Worm (Caenorhabditis elegans) whole organism, L2 larva: ENCODE measurements around the gene pqn-83.
A peak's percentile ranks its signal among the peaks of the same experiment; 100 is the strongest.

Experiments used
- C34F6.9 ChIP-seq: fragments of 150-350 bp; optimal IDR thresholded peaks from 2 replicates; lab custom pipeline; 2014; ENCODE audit warnings: missing biosample characterization, missing genetic modification characterization
- F13H6.1 ChIP-seq: sonication (generic microtip); optimal IDR thresholded peaks from 2 replicates; lab custom pipeline; 2016; ENCODE audit warnings: missing genetic modification characterization, missing compliant biosample characterization
- R02D3.7 ChIP-seq: fragments of 150-350 bp; optimal IDR thresholded peaks from 2 replicates; lab custom pipeline; 2014; ENCODE audit warnings: missing biosample characterization, missing genetic modification characterization
- Y55F3AM.14 ChIP-seq: fragments of 200-800 bp; sonication (Bioruptor generic); optimal IDR thresholded peaks from 2 replicates; lab custom pipeline; 2018; ENCODE audit warnings: mild to moderate bottlenecking, missing genetic modification characterization, missing compliant biosample characterization
- ZK546.5 ChIP-seq: sonication (generic microtip); optimal IDR thresholded peaks from 2 replicates; lab custom pipeline; 2017; ENCODE audit warnings: missing biosample characterization, missing genetic modification characterization
- alr-1 ChIP-seq: fragments of 150-350 bp; optimal IDR thresholded peaks from 2 replicates; lab custom pipeline; 2014; ENCODE audit warnings: missing biosample characterization, missing genetic modification characterization
- aly-2 ChIP-seq: fragments of 150-350 bp; optimal IDR thresholded peaks from 2 replicates; lab custom pipeline; 2014; ENCODE audit warnings: missing biosample characterization, missing genetic modification characterization
- ama-1 ChIP-seq: fragments of 150-350 bp; optimal IDR thresholded peaks from 2 replicates; lab custom pipeline; 2018; ENCODE audit warnings: inconsistent platforms
- blmp-1 ChIP-seq: sonication (generic microtip); optimal IDR thresholded peaks from 2 replicates; lab custom pipeline; 2017; ENCODE audit warnings: missing genetic modification characterization, mild to moderate bottlenecking, missing compliant biosample characterization, antibody characterized with exemption, moderate library complexity; ENCODE audit not compliant: insufficient read depth
- ceh-16 ChIP-seq: fragments of 150-350 bp; optimal IDR thresholded peaks from 2 replicates; lab custom pipeline; 2014; ENCODE audit warnings: missing biosample characterization, missing genetic modification characterization
- ceh-82 ChIP-seq: fragments of 150-350 bp; optimal IDR thresholded peaks from 2 replicates; lab custom pipeline; 2014; ENCODE audit warnings: missing biosample characterization, missing genetic modification characterization
- crh-2 ChIP-seq: sonication (generic microtip); optimal IDR thresholded peaks from 2 replicates; lab custom pipeline; 2017; ENCODE audit warnings: missing biosample characterization, missing genetic modification characterization
- dmd-4 ChIP-seq: sonication (generic microtip); optimal IDR thresholded peaks from 2 replicates; lab custom pipeline; 2017; ENCODE audit warnings: missing biosample characterization, missing genetic modification characterization
- egl-27 ChIP-seq: sonication (generic microtip); optimal IDR thresholded peaks from 3 replicates; lab custom pipeline; 2017; ENCODE audit warnings: missing biosample characterization, missing genetic modification reagents, missing genetic modification characterization
- elt-1 ChIP-seq: fragments of 150-350 bp; optimal IDR thresholded peaks from 2 replicates; lab custom pipeline; 2014; ENCODE audit warnings: missing biosample characterization, missing genetic modification characterization
- elt-3 ChIP-seq: sonication (generic microtip); optimal IDR thresholded peaks from 2 replicates; lab custom pipeline; 2017; ENCODE audit warnings: missing biosample characterization, missing genetic modification characterization
- fos-1 ChIP-seq: fragments of 150-350 bp; optimal IDR thresholded peaks from 2 replicates; lab custom pipeline; 2014; ENCODE audit warnings: missing biosample characterization, missing genetic modification characterization
- gmeb-1 ChIP-seq: fragments of 150-350 bp; optimal IDR thresholded peaks from 2 replicates; lab custom pipeline; 2014; ENCODE audit warnings: missing biosample characterization, missing genetic modification characterization
- lin-11 ChIP-seq: fragments of 150-350 bp; sonication (generic microtip); optimal IDR thresholded peaks from 2 replicates; lab custom pipeline; 2014; ENCODE audit warnings: missing biosample characterization, missing genetic modification characterization, inconsistent platforms, mixed read lengths
- lin-13 ChIP-seq: fragments of 150-350 bp; optimal IDR thresholded peaks from 2 replicates; lab custom pipeline; 2014; ENCODE audit warnings: missing biosample characterization, missing genetic modification reagents, missing genetic modification characterization
- lin-39 ChIP-seq: fragments of 150-350 bp; optimal IDR thresholded peaks from 2 replicates; lab custom pipeline; 2014; ENCODE audit warnings: missing biosample characterization, missing genetic modification reagents, missing genetic modification characterization
- lsy-2 ChIP-seq, 2 experiments: fragments of 150-350 bp in 1 of 2; sonication (generic microtip) in 1 of 2; optimal IDR thresholded peaks; 2 replicates each; lab custom pipeline; 2014 to 2017; ENCODE audit warnings: missing biosample characterization in 2 of 2, missing genetic modification characterization in 2 of 2
- mab-5 ChIP-seq: fragments of 150-350 bp; optimal IDR thresholded peaks from 2 replicates; lab custom pipeline; 2014; ENCODE audit warnings: missing biosample characterization, missing genetic modification characterization
- mbf-1 ChIP-seq: sonication (generic microtip); optimal IDR thresholded peaks from 2 replicates; lab custom pipeline; 2017; ENCODE audit warnings: missing biosample characterization, missing genetic modification characterization
- mdl-1 ChIP-seq, 2 experiments: fragments of 150-350 bp in 1 of 2; sonication (generic microtip) in 1 of 2; optimal IDR thresholded peaks; 2 replicates each; lab custom pipeline; 2017; ENCODE audit warnings: missing biosample characterization in 2 of 2, missing genetic modification characterization in 2 of 2
- nhr-10 ChIP-seq: sonication (generic microtip); optimal IDR thresholded peaks from 2 replicates; lab custom pipeline; 2017; ENCODE audit warnings: missing biosample characterization, missing genetic modification characterization
- nhr-11 ChIP-seq: fragments of 150-350 bp; optimal IDR thresholded peaks from 2 replicates; lab custom pipeline; 2014; ENCODE audit warnings: missing biosample characterization, missing genetic modification characterization
- nhr-12 ChIP-seq: fragments of 150-350 bp; optimal IDR thresholded peaks from 2 replicates; lab custom pipeline; 2014; ENCODE audit warnings: missing biosample characterization, missing genetic modification characterization
- nhr-129 ChIP-seq: fragments of 150-350 bp; optimal IDR thresholded peaks from 2 replicates; lab custom pipeline; 2014; ENCODE audit warnings: missing biosample characterization, missing genetic modification characterization
- nhr-21 ChIP-seq: fragments of 150-350 bp; optimal IDR thresholded peaks from 2 replicates; lab custom pipeline; 2014; ENCODE audit warnings: missing biosample characterization, missing genetic modification characterization
- nhr-23 ChIP-seq: fragments of 150-350 bp; optimal IDR thresholded peaks from 2 replicates; lab custom pipeline; 2014; ENCODE audit warnings: missing biosample characterization, missing genetic modification reagents, missing genetic modification characterization
- nhr-237 ChIP-seq: fragments of 150-350 bp; optimal IDR thresholded peaks from 2 replicates; lab custom pipeline; 2014; ENCODE audit warnings: missing biosample characterization, missing genetic modification characterization
- nhr-25 ChIP-seq: fragments of 150-350 bp; sonication (generic microtip); optimal IDR thresholded peaks from 3 replicates; lab custom pipeline; 2014; ENCODE audit warnings: missing biosample characterization, missing genetic modification characterization
- nhr-6 ChIP-seq: fragments of 150-350 bp; optimal IDR thresholded peaks from 2 replicates; lab custom pipeline; 2014; ENCODE audit warnings: missing biosample characterization, missing genetic modification characterization
- nhr-77 ChIP-seq: fragments of 150-350 bp; optimal IDR thresholded peaks from 2 replicates; lab custom pipeline; 2014; ENCODE audit warnings: missing biosample characterization, missing genetic modification characterization
- peb-1 ChIP-seq: fragments of 150-350 bp; optimal IDR thresholded peaks from 2 replicates; lab custom pipeline; 2014; ENCODE audit warnings: missing biosample characterization, missing genetic modification characterization
- sem-4 ChIP-seq: fragments of 150-350 bp; optimal IDR thresholded peaks from 2 replicates; lab custom pipeline; 2014; ENCODE audit warnings: missing biosample characterization, missing genetic modification reagents, missing genetic modification characterization
- skn-1 ChIP-seq: sonication (generic microtip); optimal IDR thresholded peaks from 2 replicates; lab custom pipeline; 2017; ENCODE audit warnings: missing biosample characterization, missing genetic modification characterization
- sma-3 ChIP-seq: sonication (generic microtip); optimal IDR thresholded peaks from 2 replicates; lab custom pipeline; 2016; ENCODE audit warnings: missing genetic modification reagents, missing genetic modification characterization, missing compliant biosample characterization
- sma-9 ChIP-seq, 2 experiments: fragments of 150-350 bp in 1 of 2; sonication (generic microtip) in 1 of 2; optimal IDR thresholded peaks; 2 replicates each; lab custom pipeline; 2014 to 2016; ENCODE audit warnings: missing genetic modification characterization in 2 of 2, mild to moderate bottlenecking in 1 of 2, missing biosample characterization in 1 of 2, missing compliant biosample characterization in 1 of 2, missing genetic modification reagents in 1 of 2, moderate library complexity in 1 of 2
- snpc-4 ChIP-seq: fragments of 150-350 bp; optimal IDR thresholded peaks from 2 replicates; lab custom pipeline; 2014; ENCODE audit warnings: missing biosample characterization, missing genetic modification characterization
- unc-39 ChIP-seq: fragments of 150-350 bp; optimal IDR thresholded peaks from 2 replicates; lab custom pipeline; 2014; ENCODE audit warnings: missing biosample characterization, missing genetic modification characterization
- unc-55 ChIP-seq: fragments of 150-350 bp; sonication (generic microtip); optimal IDR thresholded peaks from 3 replicates; lab custom pipeline; 2014; ENCODE audit warnings: missing biosample characterization, missing genetic modification reagents, missing genetic modification characterization
- unc-62 ChIP-seq: fragments of 150-350 bp; optimal IDR thresholded peaks from 2 replicates; lab custom pipeline; 2014; ENCODE audit warnings: missing biosample characterization, missing genetic modification reagents, missing genetic modification characterization
- zag-1 ChIP-seq: fragments of 150-350 bp; optimal IDR thresholded peaks from 2 replicates; lab custom pipeline; 2014; ENCODE audit warnings: missing biosample characterization, missing genetic modification characterization
- ztf-1 ChIP-seq: fragments of 200-800 bp; sonication (Bioruptor generic); conservative IDR thresholded peaks from 2 replicates; pipeline ENCODE4 v1.3.6; 2022; ENCODE audit warnings: missing genetic modification characterization, missing compliant biosample characterization
- ztf-11 ChIP-seq: sonication (generic microtip); optimal IDR thresholded peaks from 2 replicates; lab custom pipeline; 2017; ENCODE audit warnings: missing biosample characterization, missing genetic modification characterization
- ztf-4 ChIP-seq: fragments of 150-350 bp; optimal IDR thresholded peaks from 2 replicates; lab custom pipeline; 2014; ENCODE audit warnings: missing biosample characterization, missing genetic modification characterization

pqn-83 gene

DNA sequence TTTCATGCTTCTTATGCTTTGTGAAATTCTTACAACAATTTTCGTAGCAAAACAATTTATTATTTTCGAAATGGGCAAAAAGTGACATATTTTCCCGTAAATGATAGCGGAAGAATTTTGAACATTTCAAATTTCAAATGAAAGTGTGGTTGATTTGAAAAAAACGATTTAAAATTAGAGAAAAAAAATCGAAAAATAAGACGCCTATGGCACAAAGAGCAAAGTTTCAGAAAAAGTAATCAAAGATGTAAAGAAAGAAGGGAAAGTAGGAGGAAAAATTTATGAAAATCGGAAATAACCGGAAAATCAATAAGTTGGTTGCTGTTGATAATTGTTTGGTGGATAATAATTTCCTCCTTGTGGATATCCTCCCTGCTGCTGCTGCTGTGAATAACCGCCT lies 11.8 kb downstream of the pqn-83 start:
- no peak for TF ChIP-seq nhr-129 (tag; lab: Kevin White, UChicago)
- no peak for TF ChIP-seq sem-4 (tag; lab: Kevin White, UChicago)
- TF ChIP-seq unc-62 (GFP tag; lab: Kevin White, UChicago): no peak
- no peak for TF ChIP-seq ztf-1 (GFP tag; lab: Robert Waterston, UW)
- TF ChIP-seq snpc-4 (tag; lab: Kevin White, UChicago): no peak
- no peak for TF ChIP-seq ceh-82 (tag; lab: Kevin White, UChicago)

DNA sequence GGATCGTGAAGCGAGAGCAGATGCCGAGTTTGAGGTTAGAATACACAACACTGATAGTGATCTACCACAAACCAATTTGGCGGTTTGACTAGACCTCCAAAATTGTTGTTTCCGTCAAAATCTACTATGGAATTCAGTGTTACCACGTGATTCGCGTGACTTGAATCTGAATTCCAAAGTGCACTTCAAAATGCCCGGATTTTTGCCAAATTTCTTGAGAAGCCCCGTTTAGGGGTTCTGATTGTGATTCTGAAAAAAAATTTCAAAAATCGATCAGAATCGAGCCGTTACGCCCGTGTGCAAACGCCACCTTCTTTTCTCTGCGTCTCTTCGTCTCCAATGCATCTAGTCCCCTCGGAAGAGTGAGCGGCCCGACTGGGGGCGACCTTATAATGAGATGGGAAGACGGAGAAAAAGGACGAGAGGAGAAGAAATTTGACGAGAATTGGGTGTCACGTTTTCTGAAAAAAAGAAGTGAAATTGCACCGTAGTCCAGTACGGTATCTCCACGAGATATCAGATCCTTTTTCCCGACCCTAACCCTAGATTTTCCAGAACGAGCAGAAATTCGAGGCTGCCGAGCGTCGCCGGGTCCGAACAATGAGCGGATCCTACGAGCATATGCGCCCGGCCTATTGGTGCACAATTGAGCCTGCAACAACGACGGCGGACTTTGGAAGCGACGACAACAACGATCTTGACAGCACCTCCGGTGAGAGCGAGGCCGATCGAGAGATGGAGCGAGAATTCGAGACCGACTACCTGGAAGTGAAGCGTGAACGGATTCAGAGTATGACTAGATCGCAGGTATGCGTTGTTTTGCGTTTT lies 27.6 kb downstream of the pqn-83 start:
- TF ChIP-seq egl-27 (tag; lab: Kevin White, UChicago): no peak
- no peak for TF ChIP-seq aly-2 (tag; lab: Kevin White, UChicago)
- TF ChIP-seq sem-4 (tag; lab: Kevin White, UChicago): peak; percentile 81
- no peak for TF ChIP-seq nhr-6 (tag; lab: Kevin White, UChicago)
- TF ChIP-seq unc-62 (GFP tag; lab: Kevin White, UChicago): no peak
- TF ChIP-seq C34F6.9: peak; percentile 23
- TF ChIP-seq ceh-16 (tag; lab: Kevin White, UChicago): no peak
- TF ChIP-seq peb-1: no peak
- no peak for TF ChIP-seq Y55F3AM.14 (GFP tag; lab: Kevin White, UChicago)
- TF ChIP-seq ama-1 (lab: Kevin White, UChicago): no peak
- TF ChIP-seq ztf-1 (GFP tag; lab: Robert Waterston, UW): no peak
- TF ChIP-seq unc-55 (GFP tag; lab: Kevin White, UChicago): peak; percentile 2
- TF ChIP-seq nhr-10: no peak
- no peak for TF ChIP-seq skn-1 (tag; lab: Kevin White, UChicago)
- TF ChIP-seq sma-3 (GFP tag; lab: Kevin White, UChicago): no peak
- no peak for TF ChIP-seq lin-39 (tag; lab: Kevin White, UChicago)
- TF ChIP-seq fos-1 (tag; lab: Kevin White, UChicago): no peak
- no peak for TF ChIP-seq alr-1 (tag; lab: Kevin White, UChicago)
- peak; percentile 5 for TF ChIP-seq F13H6.1 (tag; lab: Kevin White, UChicago)
- no peak for TF ChIP-seq zag-1 (tag; lab: Kevin White, UChicago)
- peak; percentile 48 for TF ChIP-seq nhr-21 (tag; lab: Kevin White, UChicago)
- peak; percentile 11 for TF ChIP-seq blmp-1 (tag; lab: Kevin White, UChicago)
- TF ChIP-seq mdl-1 (tag; optimal IDR thresholded peaks at IDR 0.05; lab: Kevin White, UChicago): peak in 1 of 2 experiments; percentile 14
- TF ChIP-seq nhr-23: no peak
- peak in 1 of 2 experiments; percentile 58 for TF ChIP-seq lsy-2 (tag; optimal IDR thresholded peaks at IDR 0.05; lab: Kevin White, UChicago)
- TF ChIP-seq lin-13 (GFP tag; lab: Kevin White, UChicago): peak; percentile 10
- peak; percentile 30 for TF ChIP-seq crh-2 (tag; lab: Kevin White, UChicago)
- TF ChIP-seq lin-11 (tag; lab: Kevin White, UChicago): no peak
- no peak for TF ChIP-seq nhr-237 (tag; lab: Kevin White, UChicago)
- TF ChIP-seq ztf-11 (tag; lab: Kevin White, UChicago): no peak
- TF ChIP-seq R02D3.7 (tag; lab: Kevin White, UChicago): no peak
- no peak for TF ChIP-seq snpc-4 (tag; lab: Kevin White, UChicago)
- TF ChIP-seq nhr-129 (tag; lab: Kevin White, UChicago): no peak
- no peak for TF ChIP-seq mbf-1 (tag; lab: Kevin White, UChicago)
- TF ChIP-seq ceh-82 (tag; lab: Kevin White, UChicago): no peak
- peak; percentile 41 for TF ChIP-seq nhr-25
- TF ChIP-seq sma-9 (GFP tag; optimal IDR thresholded peaks at IDR 0.05; lab: Kevin White, UChicago): peak; percentile 33
- no peak for TF ChIP-seq sma-9 (tag; optimal IDR thresholded peaks at IDR 0.05; lab: Kevin White, UChicago)
- no peak for TF ChIP-seq nhr-12 (tag; lab: Kevin White, UChicago)
- TF ChIP-seq ZK546.5 (tag; lab: Kevin White, UChicago): no peak
- no peak for TF ChIP-seq nhr-11 (tag; lab: Kevin White, UChicago)
- TF ChIP-seq unc-39 (tag; lab: Kevin White, UChicago): no peak
- TF ChIP-seq gmeb-1: no peak
- no peak for TF ChIP-seq dmd-4
- no peak for TF ChIP-seq mab-5 (tag; lab: Kevin White, UChicago)
- no peak for TF ChIP-seq ztf-4 (tag; lab: Kevin White, UChicago)
- no peak for TF ChIP-seq elt-3 (tag; lab: Kevin White, UChicago)
- no peak for TF ChIP-seq nhr-77 (tag; lab: Kevin White, UChicago)
- TF ChIP-seq elt-1 (tag; lab: Kevin White, UChicago): no peak
- TF ChIP-seq, all 48 proteins: peak for 12
